Worm (Caenorhabditis elegans) whole organism, L2 larva: Measurements from ENCODE around the gene twk-10.

ENCODE experiments used
- R02D3.7 ChIP-seq: fragments of 150-350 bp; optimal IDR thresholded peaks from 2 replicates; lab custom pipeline; 2014; ENCODE audit warnings: missing biosample characterization, missing genetic modification characterization
- alr-1 ChIP-seq: fragments of 150-350 bp; optimal IDR thresholded peaks from 2 replicates; lab custom pipeline; 2014; ENCODE audit warnings: missing biosample characterization, missing genetic modification characterization
- lin-39 ChIP-seq: fragments of 150-350 bp; optimal IDR thresholded peaks from 2 replicates; lab custom pipeline; 2014; ENCODE audit warnings: missing biosample characterization, missing genetic modification reagents, missing genetic modification characterization
- mdl-1 ChIP-seq, 2 experiments: fragments of 150-350 bp in 1 of 2; sonication (generic microtip) in 1 of 2; optimal IDR thresholded peaks; 2 replicates each; lab custom pipeline; 2017; ENCODE audit warnings: missing biosample characterization in 2 of 2, missing genetic modification characterization in 2 of 2
- zag-1 ChIP-seq: fragments of 150-350 bp; optimal IDR thresholded peaks from 2 replicates; lab custom pipeline; 2014; ENCODE audit warnings: missing biosample characterization, missing genetic modification characterization

DNA sequence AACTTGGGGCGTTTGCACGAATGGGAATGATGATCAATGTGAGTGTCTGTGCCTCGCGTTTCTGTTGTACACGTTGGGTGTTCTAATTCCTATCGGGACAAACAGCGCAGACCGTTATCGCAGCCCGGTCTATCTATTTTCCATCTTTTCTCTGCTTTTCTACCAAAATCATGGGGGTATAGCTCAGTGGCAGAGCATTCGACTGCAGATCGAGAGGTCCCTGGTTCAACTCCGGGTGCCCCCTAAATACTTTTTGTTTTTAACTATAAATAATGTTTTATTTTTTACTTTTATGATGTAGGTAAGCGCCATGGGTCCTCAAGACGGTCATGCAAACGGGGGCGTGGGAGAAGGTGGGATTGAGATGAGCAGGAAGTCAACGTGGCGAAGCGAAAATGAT lies 7.4 kb downstream of the twk-10 start:
- TF ChIP-seq lin-39 (tag; lab: Kevin White, UChicago): no peak
- no peak for TF ChIP-seq mdl-1 (tag; optimal IDR thresholded peaks at IDR 0.05; lab: Kevin White, UChicago)
- TF ChIP-seq R02D3.7: no peak
- TF ChIP-seq alr-1 (tag; lab: Kevin White, UChicago): no peak
- no peak for TF ChIP-seq zag-1 (tag; lab: Kevin White, UChicago)
